Fruit fly (Drosophila melanogaster) S2 (cell line): Measurements from ENCODE around the gene Sc2.

Experiments
- CG8478 ChIP-seq: fragments of >200 bp; optimal IDR thresholded peaks from 2 replicates; lab custom pipeline; 2018
- CTCF ChIP-seq, 2 experiments: fragments of >200 bp; optimal IDR thresholded peaks; 2 replicates each; lab custom pipeline; 2018

DNA sequence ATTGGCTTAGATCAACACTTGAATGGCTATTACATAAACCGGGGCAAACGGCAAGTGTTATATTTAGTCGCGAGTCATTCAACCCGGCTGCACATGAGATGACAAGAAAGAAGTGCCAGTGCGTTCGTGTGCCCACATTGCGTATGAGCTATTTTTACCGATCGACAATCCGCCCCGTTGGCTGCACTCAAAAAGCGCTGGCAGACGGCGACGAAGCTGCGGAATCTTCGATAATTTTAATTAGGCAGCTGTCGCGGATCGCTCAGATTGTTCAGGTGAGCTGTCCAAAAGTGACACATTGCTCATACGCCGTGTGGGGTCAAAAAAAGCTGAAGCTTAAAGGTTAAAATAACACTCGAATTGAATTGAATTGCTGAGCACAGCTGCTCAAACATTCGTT, 30.8 kb downstream of the Sc2 start:
- TF ChIP-seq CG8478 (lab: Kevin White, UChicago) (no peak), CTCF (optimal IDR thresholded peaks at IDR 0.05; lab: Kevin White, UChicago) (no peak)
